Worm (Caenorhabditis elegans): ENCODE measurements around the gene sra-3.

Gene sra-3

ce11 chrII:9491045-9491444, 49.6 kb downstream of the sra-3 start:
- TF ChIP-seq lin-26 (GFP tag; IDR thresholded peaks at IDR 0.05) (0 out of 2 replicates have a peak, but pooled peaks have one; percentile 39), hmg-1.2 (GFP tag; IDR thresholded peaks at IDR 0.05) (peak; percentile 89), tbp1 (GFP tag; optimal IDR thresholded peaks at IDR 0.05) (no peak), bed-2 (GFP tag; IDR thresholded peaks at IDR 0.05) (0 out of 2 replicates have a peak, but pooled peaks have one; percentile 6)

- TF ChIP-seq F57A8.1 (GFP tag; optimal IDR thresholded peaks at IDR 0.05) (no peak), chd-7 (tag; optimal IDR thresholded peaks at IDR 0.05) (no peak), Y79H2A.3 (GFP tag; conservative IDR thresholded peaks at IDR 0.05) (no peak), ceh-27 (GFP tag; optimal IDR thresholded peaks at IDR 0.05) (no peak), F22D6.2 (tag; optimal IDR thresholded peaks at IDR 0.05) (no peak), dpff-1 (tag; optimal IDR thresholded peaks at IDR 0.05) (no peak), atf-7 (tag; optimal IDR thresholded peaks at IDR 0.05) (no peak), nhr-90 (tag; optimal IDR thresholded peaks at IDR 0.05) (no peak), akir-1 (GFP tag; optimal IDR thresholded peaks at IDR 0.05) (no peak), nfyb-1 (GFP tag; IDR thresholded peaks at IDR 0.05) (no peak)
Observed at ce11 chrII:9490589-9490988, 50.0 kb downstream of the sra-3 start.

ce11 chrII:9489922-9490321, 50.7 kb downstream of the sra-3 start:
- TF ChIP-seq mel-28 (tag; optimal IDR thresholded peaks at IDR 0.05; ENCODE audit: borderline replicate concordance): no peak
- TF ChIP-seq ztf-28 (GFP tag; IDR thresholded peaks at IDR 0.05): no peak
- TF ChIP-seq C06A6.2 (GFP tag; conservative IDR thresholded peaks at IDR 0.05): no peak
- TF ChIP-seq snpc-1.1 (tag; optimal IDR thresholded peaks at IDR 0.05; ENCODE audit: insufficient read depth): no peak
- no peak for TF ChIP-seq ets-4 (GFP tag; optimal IDR thresholded peaks at IDR 0.05)
- TF ChIP-seq madf-6 (GFP tag; IDR thresholded peaks at IDR 0.05): no peak
- no peak for TF ChIP-seq T07F8.4 (tag; optimal IDR thresholded peaks at IDR 0.05)
- TF ChIP-seq let-607 (tag; optimal IDR thresholded peaks at IDR 0.05): no peak
- TF ChIP-seq tlf-1 (GFP tag; optimal IDR thresholded peaks at IDR 0.05): no peak
- TF ChIP-seq snpc-3.4 (tag; optimal IDR thresholded peaks at IDR 0.05): no peak
- TF ChIP-seq athp-1 (tag; optimal IDR thresholded peaks at IDR 0.05): no peak

All from whole organism, young adult.